Fruit fly (Drosophila melanogaster) whole organism, embryonic: ENCODE measurements around the gene AIMP2.

Experiments used
- CG11247 ChIP-seq: fragments of 200-800 bp; sonication (Bioruptor generic); IDR thresholded peaks from 2 replicates; pipeline ENCODE4 v1.3.6; 2022; ENCODE audit warnings: missing biosample characterization, missing genetic modification characterization
- CG12155 ChIP-seq: fragments of 200-800 bp; sonication (Bioruptor generic); optimal IDR thresholded peaks from 3 replicates; lab custom pipeline; 2016; ENCODE audit warnings: missing biosample characterization, missing genetic modification characterization
- CG31388 ChIP-seq: fragments of 200-800 bp; sonication (Bioruptor generic); optimal IDR thresholded peaks from 2 replicates; lab custom pipeline; 2016; ENCODE audit warnings: missing biosample characterization, missing genetic modification characterization
- CG8089 ChIP-seq: fragments of 200-800 bp; sonication (Bioruptor generic); optimal IDR thresholded peaks from 3 replicates; lab custom pipeline; 2016; ENCODE audit warnings: missing biosample characterization, missing genetic modification characterization
- Gug ChIP-seq: fragments of 200-800 bp; sonication (Bioruptor generic); IDR thresholded peaks from 4 replicates; pipeline ENCODE4 v1.3.6; 2022; ENCODE audit warnings: missing biosample characterization, missing genetic modification characterization
- Spps ChIP-seq: fragments of 200-800 bp; sonication (Bioruptor generic); optimal IDR thresholded peaks from 2 replicates; lab custom pipeline; 2018; ENCODE audit warnings: missing biosample characterization, mild to moderate bottlenecking, missing genetic modification characterization
- row ChIP-seq: fragments of 200-800 bp; sonication (Bioruptor generic); IDR thresholded peaks from 3 replicates; pipeline ENCODE4 v1.3.6; 2022; ENCODE audit warnings: missing biosample characterization, missing genetic modification characterization

DNA sequence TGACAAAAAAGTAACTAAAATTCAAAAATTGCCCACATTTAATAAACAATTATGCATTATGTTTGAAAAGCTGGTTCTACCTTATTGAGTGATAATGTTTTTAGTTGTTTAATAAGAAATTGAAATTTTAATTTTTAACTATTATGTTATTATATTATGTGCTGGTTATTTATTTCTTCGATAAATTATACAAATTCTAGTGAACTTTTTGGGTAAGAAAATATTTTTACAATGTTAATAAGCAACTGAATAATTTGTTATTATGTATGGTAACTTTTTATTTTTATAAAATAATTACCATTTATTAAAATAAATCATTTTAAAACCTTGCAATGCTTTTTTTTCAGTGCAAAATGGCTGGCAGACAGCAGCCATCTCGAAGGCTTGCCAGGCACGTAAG is 33.1 kb downstream of the AIMP2 start:
- TF ChIP-seq Spps (tag; lab: Kevin White, UChicago) (no peak), CG8089 (no peak), CG31388 (GFP tag; lab: Kevin White, UChicago) (no peak), row (GFP tag; lab: Robert Waterston, UW) (no peak), CG11247 (GFP tag; lab: Robert Waterston, UW) (no peak), Gug (no peak), CG12155 (GFP tag; lab: Kevin White, UChicago) (no peak)
